Worm (Caenorhabditis elegans) whole organism, L4/young adult: ENCODE measurements around the gene C17H11.4.

Experiments used
- W03F9.2 ChIP-seq: fragments of 150-350 bp; optimal IDR thresholded peaks from 2 replicates; lab custom pipeline; 2014; ENCODE audit warnings: missing biosample characterization, missing genetic modification characterization
- him-1 ChIP-seq: sonication (generic microtip); optimal IDR thresholded peaks from 2 replicates; lab custom pipeline; 2016; ENCODE audit warnings: missing genotype, missing genetic modification reagents, missing genetic modification characterization, missing compliant biosample characterization

DNA sequence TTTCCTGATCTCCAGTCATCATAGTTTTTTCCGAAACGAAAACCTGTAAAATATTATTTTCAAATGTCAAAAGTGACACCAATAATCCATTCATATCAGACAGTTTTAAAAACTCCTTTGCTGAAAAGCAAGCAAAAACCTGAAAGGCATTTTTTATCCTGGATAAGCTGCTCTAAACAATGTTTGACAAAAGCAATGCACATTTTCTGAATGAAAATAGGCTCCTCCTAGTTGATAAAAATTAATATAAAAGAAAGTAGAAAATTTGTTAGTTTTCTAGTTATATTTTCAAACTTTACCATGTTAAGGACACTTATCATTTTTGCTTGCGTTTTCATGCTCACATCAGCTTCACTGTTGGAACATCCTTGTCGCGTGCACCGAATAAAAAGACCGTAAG lies 38.0 kb upstream of the C17H11.4 start, which contains the start of gene K02A6.1:
- TF ChIP-seq W03F9.2 (tag; lab: Kevin White, UChicago) (no peak), him-1 (tag; lab: Kevin White, UChicago) (no peak)
